Fruit fly (Drosophila melanogaster) whole organism, embryonic: Measurements from ENCODE around the gene CG5262.

Experiments
- B-H2 ChIP-seq: fragments of 200-800 bp; sonication (Bioruptor generic); optimal IDR thresholded peaks from 2 replicates; lab custom pipeline; 2018; ENCODE audit warnings: missing biosample characterization, mild to moderate bottlenecking, missing genetic modification characterization
- BEAF-32 ChIP-seq: fragments of 200-800 bp; sonication (Bioruptor generic); optimal IDR thresholded peaks from 3 replicates; lab custom pipeline; 2017; ENCODE audit warnings: missing biosample characterization, missing genetic modification characterization, mild to moderate bottlenecking, moderate library complexity, missing genetic modification reagents
- Bteb2 ChIP-seq: fragments of 200-800 bp; sonication (Bioruptor generic); optimal IDR thresholded peaks from 2 replicates; lab custom pipeline; 2016; ENCODE audit warnings: missing biosample characterization, missing genetic modification characterization
- CG10267 ChIP-seq: fragments of 200-800 bp; sonication (Bioruptor generic); optimal IDR thresholded peaks from 2 replicates; lab custom pipeline; 2018; ENCODE audit warnings: missing biosample characterization, mild to moderate bottlenecking, missing genetic modification characterization, moderate library complexity
- CG11247 ChIP-seq: fragments of 200-800 bp; sonication (Bioruptor generic); IDR thresholded peaks from 2 replicates; pipeline ENCODE4 v1.3.6; 2022; ENCODE audit warnings: missing biosample characterization, missing genetic modification characterization
- CG13287 ChIP-seq: fragments of 200-800 bp; sonication (Bioruptor generic); IDR thresholded peaks from 2 replicates; pipeline ENCODE4 v1.3.6; 2022; ENCODE audit warnings: missing biosample characterization, missing genetic modification characterization; ENCODE audit not compliant: partially characterized antibody
- CG14860 ChIP-seq: fragments of 200-800 bp; sonication (Bioruptor generic); IDR thresholded peaks from 3 replicates; pipeline ENCODE4 v1.3.6; 2022; ENCODE audit warnings: missing biosample characterization, missing genetic modification characterization; ENCODE audit not compliant: partially characterized antibody
- CG16813 ChIP-seq: fragments of 200-800 bp; sonication (Bioruptor generic); IDR thresholded peaks from 3 replicates; pipeline ENCODE4 v1.3.6; 2022; ENCODE audit warnings: missing biosample characterization, missing genetic modification characterization; ENCODE audit not compliant: partially characterized antibody
- CG17186 ChIP-seq: fragments of 200-800 bp; sonication (Bioruptor generic); optimal IDR thresholded peaks from 3 replicates; lab custom pipeline; 2017; ENCODE audit warnings: missing biosample characterization, missing genetic modification reagents, missing genetic modification characterization
- CG2116 ChIP-seq: fragments of 200-800 bp; sonication (Bioruptor generic); optimal IDR thresholded peaks from 3 replicates; lab custom pipeline; 2018; ENCODE audit warnings: missing biosample characterization, mild to moderate bottlenecking, missing genetic modification characterization
- CG2120 ChIP-seq: fragments of 200-800 bp; sonication (Bioruptor generic); optimal IDR thresholded peaks from 3 replicates; lab custom pipeline; 2016; ENCODE audit warnings: missing biosample characterization, missing genetic modification characterization
- CG30020 ChIP-seq: fragments of 200-800 bp; optimal IDR thresholded peaks from 2 replicates; lab custom pipeline; 2019; ENCODE audit warnings: missing biosample characterization, mild to moderate bottlenecking, missing genetic modification characterization, moderate library complexity
- CG34224 ChIP-seq: fragments of 200-800 bp; sonication (Bioruptor generic); IDR thresholded peaks from 3 replicates; pipeline ENCODE4 v1.3.6; 2022; ENCODE audit warnings: missing biosample characterization, missing genetic modification characterization; ENCODE audit not compliant: partially characterized antibody
- CG34376 ChIP-seq: fragments of 200-800 bp; sonication (Bioruptor generic); optimal IDR thresholded peaks from 2 replicates; lab custom pipeline; 2018; ENCODE audit warnings: missing biosample characterization, mild to moderate bottlenecking, missing genetic modification characterization
- CG3995 ChIP-seq: fragments of 200-800 bp; sonication (Bioruptor generic); optimal IDR thresholded peaks from 3 replicates; lab custom pipeline; 2016; ENCODE audit warnings: missing biosample characterization, missing genetic modification characterization
- CG7372 ChIP-seq: fragments of 200-800 bp; sonication (Bioruptor generic); IDR thresholded peaks from 2 replicates; pipeline ENCODE4 v1.3.6; 2022; ENCODE audit warnings: missing biosample characterization, missing genetic modification characterization
- CG8359 ChIP-seq: fragments of 200-800 bp; sonication (Bioruptor generic); optimal IDR thresholded peaks from 2 replicates; lab custom pipeline; 2017; ENCODE audit warnings: missing biosample characterization, mild to moderate bottlenecking, missing genetic modification characterization, borderline replicate concordance
- CG8924 ChIP-seq: fragments of 200-800 bp; optimal IDR thresholded peaks from 3 replicates; lab custom pipeline; 2019; ENCODE audit warnings: missing biosample characterization, mild to moderate bottlenecking, missing genetic modification characterization, moderate library complexity
- Chrac-16 ChIP-seq: fragments of 200-800 bp; sonication (Bioruptor generic); optimal IDR thresholded peaks from 3 replicates; lab custom pipeline; 2016; ENCODE audit warnings: missing biosample characterization, missing genetic modification characterization
- HLH4C ChIP-seq: fragments of 200-800 bp; sonication (Bioruptor generic); IDR thresholded peaks from 3 replicates; pipeline ENCODE4 v1.3.6; 2022; ENCODE audit warnings: missing biosample characterization, missing genetic modification characterization; ENCODE audit not compliant: partially characterized antibody
- Hsf ChIP-seq: fragments of 200-800 bp; sonication (Bioruptor generic); optimal IDR thresholded peaks from 3 replicates; lab custom pipeline; 2016; ENCODE audit warnings: missing biosample characterization, missing genetic modification characterization
- Med ChIP-seq: fragments of 200-800 bp; sonication (Bioruptor generic); peaks from one replicate; lab custom pipeline; 2016; ENCODE audit warnings: missing biosample characterization, missing genetic modification characterization, mild to moderate bottlenecking, inconsistent platforms, moderate library complexity
- NC2β ChIP-seq: fragments of 200-800 bp; sonication (Bioruptor generic); optimal IDR thresholded peaks from 2 replicates; lab custom pipeline; 2016; ENCODE audit warnings: missing biosample characterization, missing genetic modification characterization
- Oli ChIP-seq: fragments of 200-800 bp; sonication (Bioruptor generic); optimal IDR thresholded peaks from 2 replicates; lab custom pipeline; 2018; ENCODE audit warnings: missing biosample characterization, mild to moderate bottlenecking, missing genetic modification characterization, moderate library complexity
- Xrp1 ChIP-seq: fragments of 200-800 bp; sonication (Bioruptor generic); IDR thresholded peaks from 2 replicates; pipeline ENCODE4 v1.3.6; 2022; ENCODE audit warnings: missing biosample characterization, missing genetic modification characterization
- YL-1 ChIP-seq: fragments of 200-800 bp; sonication (Bioruptor generic); optimal IDR thresholded peaks from 3 replicates; lab custom pipeline; 2017; ENCODE audit warnings: missing biosample characterization, mild to moderate bottlenecking, missing genetic modification characterization
- bbx ChIP-seq: fragments of 200-800 bp; sonication (Bioruptor generic); IDR thresholded peaks from 2 replicates; pipeline ENCODE4 v1.3.6; 2022; ENCODE audit warnings: missing biosample characterization, missing genetic modification characterization; ENCODE audit not compliant: partially characterized antibody
- exex ChIP-seq: fragments of 200-800 bp; sonication (Bioruptor generic); optimal IDR thresholded peaks from 4 replicates; lab custom pipeline; 2018; ENCODE audit warnings: missing biosample characterization, mild to moderate bottlenecking, missing genetic modification characterization, moderate library complexity
- gfzf ChIP-seq: fragments of 200-800 bp; sonication (Bioruptor generic); optimal IDR thresholded peaks from 2 replicates; lab custom pipeline; 2016; ENCODE audit warnings: missing biosample characterization, mild to moderate bottlenecking, missing genetic modification characterization, moderate library complexity
- hbn ChIP-seq: fragments of 200-800 bp; sonication (Bioruptor generic); IDR thresholded peaks from 2 replicates; pipeline ENCODE4 v1.3.6; 2022; ENCODE audit warnings: missing biosample characterization, missing genetic modification characterization; ENCODE audit not compliant: partially characterized antibody
- jigr1 ChIP-seq: fragments of 200-800 bp; sonication (Bioruptor generic); IDR thresholded peaks from 3 replicates; pipeline ENCODE4 v1.3.6; 2022; ENCODE audit warnings: missing biosample characterization, missing genetic modification characterization
- kay ChIP-seq: fragments of 200-800 bp; sonication (Bioruptor generic); optimal IDR thresholded peaks from 2 replicates; lab custom pipeline; 2016; ENCODE audit warnings: missing biosample characterization, missing genetic modification characterization
- knrl ChIP-seq: fragments of 200-800 bp; sonication (Bioruptor generic); IDR thresholded peaks from 3 replicates; pipeline ENCODE4 v1.3.6; 2022; ENCODE audit warnings: missing biosample characterization, missing genetic modification characterization; ENCODE audit not compliant: partially characterized antibody
- lab ChIP-seq: fragments of 200-800 bp; sonication (Bioruptor generic); optimal IDR thresholded peaks from 3 replicates; lab custom pipeline; 2017; ENCODE audit warnings: missing biosample characterization, missing genetic modification characterization, mild to moderate bottlenecking, moderate library complexity, missing genetic modification reagents
- nau ChIP-seq: fragments of 200-800 bp; sonication (Bioruptor generic); optimal IDR thresholded peaks from 3 replicates; lab custom pipeline; 2017; ENCODE audit warnings: missing biosample characterization, mild to moderate bottlenecking, missing genetic modification characterization, missing genetic modification reagents
- pzg ChIP-seq: fragments of 200-800 bp; sonication (Bioruptor generic); optimal IDR thresholded peaks from 3 replicates; lab custom pipeline; 2018; ENCODE audit warnings: missing biosample characterization, mild to moderate bottlenecking, missing genetic modification characterization, moderate library complexity
- row ChIP-seq: fragments of 200-800 bp; sonication (Bioruptor generic); IDR thresholded peaks from 3 replicates; pipeline ENCODE4 v1.3.6; 2022; ENCODE audit warnings: missing biosample characterization, missing genetic modification characterization
- run ChIP-seq: fragments of 200-800 bp; sonication (Bioruptor generic); optimal IDR thresholded peaks from 3 replicates; lab custom pipeline; 2018; ENCODE audit warnings: missing biosample characterization, mild to moderate bottlenecking, missing genetic modification characterization
- schlank ChIP-seq: fragments of 200-800 bp; sonication (Bioruptor generic); optimal IDR thresholded peaks from 2 replicates; lab custom pipeline; 2018; ENCODE audit warnings: missing biosample characterization, mild to moderate bottlenecking, missing genetic modification characterization
- scrt ChIP-seq: fragments of 200-800 bp; sonication (Bioruptor generic); optimal IDR thresholded peaks from 2 replicates; lab custom pipeline; 2018; ENCODE audit warnings: missing biosample characterization, mild to moderate bottlenecking, missing genetic modification characterization, moderate library complexity
- sd ChIP-seq: fragments of 200-800 bp; sonication (Bioruptor generic); optimal IDR thresholded peaks from 3 replicates; lab custom pipeline; 2018; ENCODE audit warnings: missing biosample characterization, mild to moderate bottlenecking, missing genetic modification characterization, moderate library complexity
- seq ChIP-seq: fragments of 200-800 bp; sonication (Bioruptor generic); IDR thresholded peaks from 2 replicates; pipeline ENCODE4 v1.3.6; 2022; ENCODE audit warnings: missing biosample characterization, missing genetic modification characterization
- sna ChIP-seq: fragments of 200-800 bp; sonication (Bioruptor generic); IDR thresholded peaks from 2 replicates; pipeline ENCODE4 v1.3.6; 2022; ENCODE audit warnings: missing biosample characterization, missing genetic modification characterization; ENCODE audit not compliant: partially characterized antibody
- stwl ChIP-seq: fragments of 200-800 bp; sonication (Bioruptor generic); optimal IDR thresholded peaks from 3 replicates; lab custom pipeline; 2018; ENCODE audit warnings: missing biosample characterization, mild to moderate bottlenecking, missing genetic modification characterization, moderate library complexity
- trh ChIP-seq: fragments of 200-800 bp; sonication (Bioruptor generic); optimal IDR thresholded peaks from 2 replicates; lab custom pipeline; 2016; ENCODE audit warnings: missing biosample characterization, missing genetic modification characterization
- twi ChIP-seq: fragments of 200-800 bp; optimal IDR thresholded peaks from 2 replicates; lab custom pipeline; 2019; ENCODE audit warnings: missing biosample characterization, mild to moderate bottlenecking, missing genetic modification characterization, moderate library complexity
- tx ChIP-seq: fragments of 200-800 bp; sonication (Bioruptor generic); optimal IDR thresholded peaks from 2 replicates; lab custom pipeline; 2016; ENCODE audit warnings: missing biosample characterization, missing genetic modification characterization

CG5262 gene

DNA sequence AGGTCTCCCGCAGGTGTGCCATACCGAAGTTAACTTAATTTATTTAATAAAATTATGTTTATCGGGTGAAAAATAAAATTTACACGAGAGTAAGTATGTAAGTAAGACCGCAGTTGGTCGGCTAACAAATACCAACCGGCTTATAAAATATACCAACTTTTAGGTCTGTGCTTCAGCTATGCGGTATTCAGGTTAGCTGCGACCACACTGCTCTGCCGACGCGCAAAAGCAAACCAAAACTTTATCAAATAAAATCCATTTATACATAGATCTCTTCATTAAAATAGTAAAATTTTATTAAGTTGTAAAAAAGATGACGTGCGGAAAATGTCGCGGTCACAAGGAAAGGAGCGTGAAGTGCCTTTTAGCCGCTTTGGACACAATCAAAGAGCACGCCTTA is 5.8 kb upstream of the CG5262 start, which contains the start of the genes mRpL15 and CtIP (continued):
- TF ChIP-seq YL-1 = peak; percentile 75

DNA sequence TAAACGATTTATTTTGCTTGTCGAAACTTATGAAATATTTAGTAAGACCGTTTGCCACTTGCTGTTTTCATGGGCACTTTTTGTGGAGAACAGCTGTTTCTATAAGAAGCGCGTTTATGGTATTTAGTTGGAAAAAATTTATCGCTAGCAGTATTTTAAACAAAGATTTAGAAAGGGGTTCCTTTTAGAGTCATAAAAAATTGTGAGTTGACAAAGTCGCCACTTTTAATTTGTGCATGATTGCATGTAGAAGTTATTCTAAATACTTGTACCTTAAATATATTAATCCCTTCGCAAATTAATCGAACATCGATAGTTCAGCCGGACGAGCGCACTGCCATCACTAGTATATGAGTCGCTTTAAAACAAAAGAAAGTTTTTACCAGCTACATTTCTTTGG is 2.0 kb upstream of the CG5262 start, which contains the start of the genes Las and Psn:
Las (minus strand) TSS at position 65 of the 400 bp plus-strand sequence.
Psn (plus strand) TSS at position 172 of the 400 bp plus-strand sequence.
- TF ChIP-seq CG10267 (peak; percentile 62), HLH4C (peak; percentile 66), BEAF-32 (GFP tag; lab: Kevin White, UChicago) (peak; percentile 76), trh (GFP tag; lab: Kevin White, UChicago) (no peak), CG11247 (no peak), knrl (peak; percentile 69), CG3995 (GFP tag; lab: Kevin White, UChicago) (no peak), stwl (tag; lab: Kevin White, UChicago) (peak; percentile 66), row (GFP tag; lab: Robert Waterston, UW) (peak; percentile 50), jigr1 (GFP tag; lab: Robert Waterston, UW) (no peak), B-H2 (peak; percentile 7), twi (tag; lab: Kevin White, UChicago) (no peak), CG30020 (tag; lab: Kevin White, UChicago) (peak; percentile 58), CG34224 (peak; percentile 62), schlank (tag; lab: Kevin White, UChicago) (no peak), Xrp1 (no peak), Hsf (GFP tag; lab: Kevin White, UChicago) (peak; percentile 18), run (no peak), CG8924 (tag; lab: Kevin White, UChicago) (peak; percentile 18), Chrac-16 (GFP tag; lab: Kevin White, UChicago) (peak; percentile 0), CG13287 (peak; percentile 82), Bteb2 (GFP tag; lab: Kevin White, UChicago) (peak; percentile 34), CG14860 (GFP tag; lab: Robert Waterston, UW) (peak; percentile 50; the same call in 2 of the 3 replicates), hbn (GFP tag; lab: Robert Waterston, UW) (peak; percentile 58; the same call in 1 of the 2 replicates), CG2120 (GFP tag; lab: Kevin White, UChicago) (peak; percentile 52), Med (GFP tag; lab: Kevin White, UChicago) (peak; percentile 90), CG17186 (GFP tag; lab: Kevin White, UChicago) (peak; percentile 62), seq (GFP tag; lab: Robert Waterston, UW) (no peak), sna (peak; percentile 62; the same call in 1 of the 2 replicates), scrt (GFP tag; lab: Kevin White, UChicago) (no peak), CG16813 (GFP tag; lab: Robert Waterston, UW) (peak; percentile 59; the same call in 2 of the 3 replicates), nau (GFP tag; lab: Kevin White, UChicago) (no peak), CG8359 (GFP tag; lab: Kevin White, UChicago) (no peak), gfzf (GFP tag; lab: Kevin White, UChicago) (peak; percentile 84), bbx (GFP tag; lab: Robert Waterston, UW) (0 out of 2 replicates have a peak, but pooled peaks have one; percentile 16), kay (GFP tag; lab: Kevin White, UChicago) (peak; percentile 29), sd (tag; lab: Kevin White, UChicago) (no peak), lab (GFP tag; lab: Kevin White, UChicago) (no peak), tx (GFP tag; lab: Kevin White, UChicago) (no peak), exex (tag; lab: Kevin White, UChicago) (no peak), CG2116 (GFP tag; lab: Kevin White, UChicago) (peak; percentile 69), CG7372 (GFP tag; lab: Robert Waterston, UW) (no peak), pzg (GFP tag; lab: Kevin White, UChicago) (peak; percentile 68), Oli (no peak), CG34376 (GFP tag; lab: Kevin White, UChicago) (peak; percentile 9), NC2β (GFP tag; lab: Kevin White, UChicago) (peak; percentile 25)
